Worm (Caenorhabditis elegans) whole organism, L4 larva: ENCODE results near the gene Y67A10A.3.

Source experiments
- F26F4.8 ChIP-seq: fragments of 200-800 bp; sonication (Bioruptor generic); conservative IDR thresholded peaks from 2 replicates; pipeline ENCODE4 v1.3.6; 2022; ENCODE audit warnings: missing genetic modification characterization, missing compliant biosample characterization
- F37D6.2 ChIP-seq: sonication (generic microtip); optimal IDR thresholded peaks from 2 replicates; lab custom pipeline; 2016; ENCODE audit warnings: mild to moderate bottlenecking, missing genetic modification characterization, missing compliant biosample characterization
- F44E2.7 ChIP-seq: fragments of 200-800 bp; sonication (Bioruptor generic); IDR thresholded peaks from 2 replicates; pipeline ENCODE4 v2.1.2; 2022; ENCODE audit warnings: missing genetic modification characterization, missing compliant biosample characterization
- Y105C5A.15 ChIP-seq: fragments of 200-800 bp; sonication (Bioruptor generic); IDR thresholded peaks from 2 replicates; pipeline ENCODE4 v1.3.6; 2022; ENCODE audit warnings: missing genetic modification characterization, missing compliant biosample characterization
- ZK546.5 ChIP-seq, 2 experiments: sonication (generic microtip); optimal IDR thresholded peaks; 2 replicates each; lab custom pipeline; 2017; ENCODE audit warnings: missing biosample characterization in 2 of 2, missing genetic modification characterization in 2 of 2
- aha-1 ChIP-seq: fragments of 150-350 bp; peaks from one replicate; lab custom pipeline; 2014; ENCODE audit warnings: missing biosample characterization, missing genetic modification characterization
- aly-2 ChIP-seq: sonication (generic microtip); optimal IDR thresholded peaks from 2 replicates; lab custom pipeline; 2018; ENCODE audit warnings: missing biosample characterization, missing genetic modification characterization
- arid-1 ChIP-seq: fragments of 200-800 bp; sonication (Bioruptor generic); conservative IDR thresholded peaks from 2 replicates; pipeline ENCODE4 v1.3.6; 2022; ENCODE audit warnings: missing genetic modification reagents, missing genetic modification characterization, missing compliant biosample characterization
- ceh-20 ChIP-seq: fragments of 200-800 bp; sonication (Bioruptor generic); IDR thresholded peaks from 2 replicates; pipeline ENCODE4 v1.3.6; 2022; ENCODE audit warnings: missing genetic modification reagents, missing genetic modification characterization, missing compliant biosample characterization
- ceh-28 ChIP-seq: fragments of 150-350 bp; optimal IDR thresholded peaks from 2 replicates; lab custom pipeline; 2014; ENCODE audit warnings: missing biosample characterization, missing genetic modification reagents, missing genetic modification characterization
- daf-16 ChIP-seq, 3 experiments: sonication (generic microtip); optimal IDR thresholded peaks; 2 replicates each; lab custom pipeline; 2016 to 2017; ENCODE audit warnings: missing genetic modification characterization in 3 of 3, missing genetic modification reagents in 3 of 3, mild to moderate bottlenecking in 2 of 3, missing compliant biosample characterization in 2 of 3, missing biosample characterization in 1 of 3, moderate library complexity in 1 of 3
- daf-8 ChIP-seq: fragments of 200-800 bp; sonication (Bioruptor generic); IDR thresholded peaks from 2 replicates; pipeline ENCODE4 v1.3.6; 2022; ENCODE audit warnings: missing genetic modification characterization, missing compliant biosample characterization
- dmd-8 ChIP-seq: fragments of 200-800 bp; sonication (Bioruptor generic); IDR thresholded peaks from 2 replicates; pipeline ENCODE4 v1.3.6; 2022; ENCODE audit warnings: missing genetic modification characterization, missing compliant biosample characterization
- dmd-9 ChIP-seq: fragments of 200-800 bp; sonication (Bioruptor generic); IDR thresholded peaks from 2 replicates; pipeline ENCODE4 v1.3.6; 2022; ENCODE audit warnings: missing genetic modification reagents, missing genetic modification characterization, missing compliant biosample characterization
- dpl-1 ChIP-seq: fragments of 150-350 bp; optimal IDR thresholded peaks from 2 replicates; lab custom pipeline; 2014; ENCODE audit warnings: missing biosample characterization, missing genetic modification reagents, missing genetic modification characterization
- fkh-10 ChIP-seq: fragments of 150-350 bp; optimal IDR thresholded peaks from 2 replicates; lab custom pipeline; 2014; ENCODE audit warnings: missing biosample characterization, missing genetic modification reagents, missing genetic modification characterization
- fos-1 ChIP-seq: fragments of 150-350 bp; optimal IDR thresholded peaks from 2 replicates; lab custom pipeline; 2014; ENCODE audit warnings: missing biosample characterization, missing genetic modification characterization
- gei-8 ChIP-seq: fragments of 200-800 bp; sonication (Bioruptor generic); optimal IDR thresholded peaks from 2 replicates; lab custom pipeline; 2018; ENCODE audit warnings: mild to moderate bottlenecking, missing genetic modification characterization, missing compliant biosample characterization
- hmg-1.1 ChIP-seq: fragments of 200-800 bp; sonication (Bioruptor generic); IDR thresholded peaks from 2 replicates; pipeline ENCODE4 v1.3.6; 2022; ENCODE audit warnings: missing genetic modification reagents, missing genetic modification characterization, missing compliant biosample characterization
- jun-1 ChIP-seq: fragments of 150-350 bp; optimal IDR thresholded peaks from 2 replicates; lab custom pipeline; 2014; ENCODE audit warnings: missing biosample characterization, missing genetic modification reagents, missing genetic modification characterization
- lim-7 ChIP-seq: fragments of 200-800 bp; sonication (Bioruptor generic); IDR thresholded peaks from 2 replicates; pipeline ENCODE4 v1.3.6; 2022; ENCODE audit warnings: missing genetic modification characterization, missing compliant biosample characterization
- lin-15B ChIP-seq: fragments of 150-350 bp; sonication (generic microtip); optimal IDR thresholded peaks from 3 replicates; lab custom pipeline; 2014; ENCODE audit warnings: missing biosample characterization, missing genetic modification characterization
- lin-39 ChIP-seq: fragments of 150-350 bp; optimal IDR thresholded peaks from 2 replicates; lab custom pipeline; 2014; ENCODE audit warnings: missing biosample characterization, missing genetic modification reagents, missing genetic modification characterization
- mdt-29 ChIP-seq: fragments of 200-800 bp; sonication (Bioruptor generic); IDR thresholded peaks from 2 replicates; pipeline ENCODE4 v1.3.6; 2022; ENCODE audit warnings: missing genetic modification reagents, missing genetic modification characterization, missing compliant biosample characterization
- mep-1 ChIP-seq: fragments of 150-350 bp; sonication (generic microtip); optimal IDR thresholded peaks from 3 replicates; lab custom pipeline; 2014; ENCODE audit warnings: missing biosample characterization, missing genetic modification characterization
- mxl-2 ChIP-seq: fragments of 200-800 bp; sonication (Bioruptor generic); conservative IDR thresholded peaks from 2 replicates; pipeline ENCODE4 v1.3.6; 2022; ENCODE audit warnings: missing genetic modification reagents, missing genetic modification characterization, missing compliant biosample characterization
- nhr-10 ChIP-seq: fragments of 150-350 bp; optimal IDR thresholded peaks from 2 replicates; lab custom pipeline; 2014; ENCODE audit warnings: missing biosample characterization, missing genetic modification characterization
- nhr-11 ChIP-seq: fragments of 150-350 bp; optimal IDR thresholded peaks from 2 replicates; lab custom pipeline; 2014; ENCODE audit warnings: missing biosample characterization, missing genetic modification characterization
- nhr-111 ChIP-seq: fragments of 200-800 bp; sonication (Bioruptor generic); optimal IDR thresholded peaks from 2 replicates; lab custom pipeline; 2018; ENCODE audit warnings: mild to moderate bottlenecking, missing genetic modification characterization, missing compliant biosample characterization
- nhr-237 ChIP-seq: sonication (generic microtip); optimal IDR thresholded peaks from 2 replicates; lab custom pipeline; 2017; ENCODE audit warnings: missing biosample characterization, missing genetic modification characterization
- nhr-42 ChIP-seq: fragments of 200-800 bp; sonication (Bioruptor generic); IDR thresholded peaks from 2 replicates; pipeline ENCODE4 v1.3.6; 2022; ENCODE audit warnings: missing genetic modification characterization, missing compliant biosample characterization
- rbr-2 ChIP-seq: sonication (generic microtip); optimal IDR thresholded peaks from 2 replicates; lab custom pipeline; 2016; ENCODE audit warnings: missing genotype, missing genetic modification characterization, missing compliant biosample characterization
- saeg-2 ChIP-seq: fragments of 200-800 bp; sonication (Bioruptor generic); IDR thresholded peaks from 2 replicates; pipeline ENCODE4 v1.3.6; 2022; ENCODE audit warnings: missing genetic modification reagents, missing genetic modification characterization, missing compliant biosample characterization
- snpc-1.2 ChIP-seq: fragments of 200-800 bp; sonication (Bioruptor generic); IDR thresholded peaks from 2 replicates; pipeline ENCODE4 v1.3.6; 2022; ENCODE audit warnings: missing genetic modification reagents, missing genetic modification characterization, missing compliant biosample characterization
- snpc-4 ChIP-seq: fragments of 150-350 bp; optimal IDR thresholded peaks from 2 replicates; lab custom pipeline; 2014; ENCODE audit warnings: missing biosample characterization, missing genetic modification characterization
- spr-1 ChIP-seq: sonication (generic microtip); optimal IDR thresholded peaks from 2 replicates; lab custom pipeline; 2016; ENCODE audit warnings: mild to moderate bottlenecking, missing genetic modification characterization, missing compliant biosample characterization
- tra-1 ChIP-seq: fragments of 200-800 bp; sonication (Bioruptor generic); IDR thresholded peaks from 2 replicates; pipeline ENCODE4 v1.3.6; 2022; ENCODE audit warnings: missing genetic modification reagents, missing genetic modification characterization, missing compliant biosample characterization
- unc-130 ChIP-seq: sonication (generic microtip); optimal IDR thresholded peaks from 2 replicates; lab custom pipeline; 2016; ENCODE audit warnings: missing genetic modification reagents, missing genetic modification characterization, missing compliant biosample characterization
- unc-62 ChIP-seq, 3 experiments: fragments of 150-350 bp in 1 of 3; sonication (generic microtip); optimal IDR thresholded peaks in 2 of 3; peaks in 1 of 3; 1 replicate in 1 of 3; 2 replicates in 2 of 3; lab custom pipeline; 2014 to 2017; ENCODE audit warnings: missing biosample characterization in 3 of 3, missing genetic modification characterization in 3 of 3, missing genetic modification reagents in 3 of 3, missing genotype in 1 of 3
- zfp-3 ChIP-seq: fragments of 200-800 bp; sonication (Bioruptor generic); conservative IDR thresholded peaks from 2 replicates; pipeline ENCODE4 v1.3.6; 2022; ENCODE audit warnings: missing genetic modification reagents, missing genetic modification characterization, missing compliant biosample characterization
- ztf-7 ChIP-seq: fragments of 150-350 bp; optimal IDR thresholded peaks from 2 replicates; lab custom pipeline; 2014; ENCODE audit warnings: missing biosample characterization, missing genetic modification characterization

Y67A10A.3 gene

ce11 chrIV:14305813-14306212 lies 28.4 kb downstream of the Y67A10A.3 start:
- TF ChIP-seq aha-1 (peak; percentile 93), nhr-237 (tag; lab: Kevin White, UChicago) (no peak), saeg-2 (no peak), lin-39 (tag; lab: Kevin White, UChicago) (no peak), rbr-2 (tag; lab: Kevin White, UChicago) (no peak)
- TF ChIP-seq, all 104 proteins: peak for 1

ce11 chrIV:14297058-14297457 lies 37.2 kb downstream of the Y67A10A.3 start:
- TF ChIP-seq arid-1 (GFP tag; lab: Robert Waterston, UW) (no peak), ceh-20 (GFP tag; lab: Robert Waterston, UW) (no peak), unc-62 (GFP tag; optimal IDR thresholded peaks at IDR 0.05 in 1 of 2; lab: Kevin White, UChicago) (no peak), unc-62 (tag; optimal IDR thresholded peaks at IDR 0.05; lab: Kevin White, UChicago) (no peak), mxl-2 (GFP tag; lab: Robert Waterston, UW) (no peak), dpl-1 (GFP tag; lab: Kevin White, UChicago) (no peak), snpc-1.2 (GFP tag; lab: Robert Waterston, UW) (no peak), fos-1 (tag; lab: Kevin White, UChicago) (no peak), F26F4.8 (GFP tag; lab: Robert Waterston, UW) (no peak), gei-8 (GFP tag; lab: Kevin White, UChicago) (no peak), hmg-1.1 (no peak), lin-15B (no peak), spr-1 (tag; lab: Kevin White, UChicago) (no peak), F37D6.2 (no peak), ztf-7 (tag; lab: Kevin White, UChicago) (no peak), jun-1 (no peak), ceh-28 (tag; lab: Kevin White, UChicago) (no peak), daf-8 (no peak), nhr-42 (GFP tag; lab: Robert Waterston, UW) (no peak), nhr-11 (tag; lab: Kevin White, UChicago) (no peak), aly-2 (tag; lab: Kevin White, UChicago) (no peak)
- TF ChIP-seq, all 104 proteins: peak for 0

DNA sequence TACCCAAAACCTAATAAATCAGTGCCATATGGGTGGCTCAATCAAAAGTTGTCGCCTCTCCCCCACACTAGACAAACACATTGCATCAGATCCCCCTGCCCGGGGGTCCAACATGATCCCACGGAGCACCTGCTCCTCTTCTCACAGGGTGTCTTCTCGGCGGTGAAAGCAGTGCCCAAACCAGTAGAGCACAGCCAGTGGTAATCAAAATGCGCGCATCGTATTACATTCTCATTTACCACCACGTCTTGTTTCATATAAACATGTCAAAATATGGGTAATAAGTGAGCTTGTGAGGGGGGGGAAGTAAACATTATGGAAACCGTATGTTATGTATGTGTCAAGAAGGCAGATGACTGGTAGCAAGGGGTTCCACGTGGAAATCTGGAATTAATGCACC lies 39.0 kb downstream of the Y67A10A.3 start:
- TF ChIP-seq nhr-111 (GFP tag; lab: Kevin White, UChicago) (no peak), nhr-10 (tag; lab: Kevin White, UChicago) (no peak), aha-1 (peak; percentile 72)

- TF ChIP-seq unc-130 (no peak), dmd-9 (GFP tag; lab: Robert Waterston, UW) (no peak), unc-62 (GFP tag; optimal IDR thresholded peaks at IDR 0.05 in 1 of 2; lab: Kevin White, UChicago) (no peak), unc-62 (tag; optimal IDR thresholded peaks at IDR 0.05; lab: Kevin White, UChicago) (no peak), tra-1 (GFP tag; lab: Robert Waterston, UW) (no peak), lin-39 (tag; lab: Kevin White, UChicago) (no peak), fkh-10 (no peak), lim-7 (GFP tag; lab: Robert Waterston, UW) (no peak), mep-1 (tag; lab: Kevin White, UChicago) (no peak), daf-16 (GFP tag; optimal IDR thresholded peaks at IDR 0.05; lab: Kevin White, UChicago) (no peak), daf-16 (tag; optimal IDR thresholded peaks at IDR 0.05; lab: Kevin White, UChicago) (no peak), nhr-42 (GFP tag; lab: Robert Waterston, UW) (no peak), zfp-3 (GFP tag; lab: Robert Waterston, UW) (no peak), F44E2.7 (GFP tag; lab: Robert Waterston, UW) (no peak), Y105C5A.15 (GFP tag; lab: Robert Waterston, UW) (no peak), mdt-29 (no peak), daf-8 (no peak), snpc-4 (tag; lab: Kevin White, UChicago) (no peak), fos-1 (tag; lab: Kevin White, UChicago) (no peak), dmd-8 (no peak), rbr-2 (tag; lab: Kevin White, UChicago) (no peak), ZK546.5 (tag; optimal IDR thresholded peaks at IDR 0.05; lab: Kevin White, UChicago) (no peak)
- TF ChIP-seq, all 104 proteins: peak for 0
These were observed 42.7 kb downstream of the Y67A10A.3 start, which contains the start of gene Y64G10A.7 for ce11 chrIV:14291601-14292000. Gene Y64G10A.7 (plus strand): TSS chrIV:14291901.
